Worm (Caenorhabditis elegans): ENCODE measurements around the gene F34D10.8.

F34D10.8 gene

ce11 chrIII:3723726-3724125 lies 6.8 kb upstream of the F34D10.8 start:
- TF ChIP-seq unc-62 (GFP tag; optimal IDR thresholded peaks at IDR 0.05) = no peak

ce11 chrIII:3724880-3725279 lies 5.7 kb upstream of the F34D10.8 start, which contains the start of gene C14B1.12:
C14B1.12 (minus strand) TSS chrIII:3724980.
- TF ChIP-seq unc-62 (GFP tag; optimal IDR thresholded peaks at IDR 0.05) = no peak

ce11 chrIII:3726443-3726842 lies 4.1 kb upstream of the F34D10.8 start, which contains the start of gene gldi-5:
gldi-5 (minus strand) TSS chrIII:3726500.
- TF ChIP-seq unc-62 (GFP tag; optimal IDR thresholded peaks at IDR 0.05) = no peak

- TF ChIP-seq unc-62 (GFP tag; optimal IDR thresholded peaks at IDR 0.05) = no peak
Measured at ce11 chrIII:3729520-3729919, 1.1 kb upstream of the F34D10.8 start, which contains the start of gene F34D10.9. F34D10.9 (minus strand) TSS chrIII:3729620.

ce11 chrIII:3734007-3734406 lies 3.4 kb downstream of the F34D10.8 start, which contains the start of gene F34D10.3:
F34D10.3 (plus strand) TSS chrIII:3734255.
- TF ChIP-seq unc-62 (GFP tag; optimal IDR thresholded peaks at IDR 0.05) = no peak

- no peak for TF ChIP-seq unc-62 (GFP tag; optimal IDR thresholded peaks at IDR 0.05)
Measured at ce11 chrIII:3734990-3735389, 4.4 kb downstream of the F34D10.8 start, which contains the start of gene evl-18. evl-18 (minus strand) TSS chrIII:3735039.

ce11 chrIII:3735509-3736255 lies 5.1 kb downstream of the F34D10.8 start:
- no peak for TF ChIP-seq unc-62 (GFP tag; optimal IDR thresholded peaks at IDR 0.05)

ce11 chrIII:3736302-3736701 lies 5.7 kb downstream of the F34D10.8 start, which contains the start of gene F34D10.4:
F34D10.4 (plus strand) TSS chrIII:3736602.
- no peak for TF ChIP-seq unc-62 (GFP tag; optimal IDR thresholded peaks at IDR 0.05)

- no peak for TF ChIP-seq unc-62 (GFP tag; optimal IDR thresholded peaks at IDR 0.05)
Measured at ce11 chrIII:3737742-3738141, 7.2 kb downstream of the F34D10.8 start.

ce11 chrIII:3738331-3738730 lies 7.8 kb downstream of the F34D10.8 start:
- TF ChIP-seq unc-62 (GFP tag; optimal IDR thresholded peaks at IDR 0.05) = no peak

- no peak for TF ChIP-seq unc-62 (GFP tag; optimal IDR thresholded peaks at IDR 0.05)
Measured at ce11 chrIII:3742090-3742489, 11.5 kb downstream of the F34D10.8 start.

- no peak for TF ChIP-seq unc-62 (GFP tag; optimal IDR thresholded peaks at IDR 0.05)
Measured at ce11 chrIII:3743367-3743766, 12.8 kb downstream of the F34D10.8 start.

ce11 chrIII:3745138-3745537 lies 14.6 kb downstream of the F34D10.8 start, which contains the start of gene lin-48:
lin-48 (plus strand) TSS chrIII:3745438.
- TF ChIP-seq unc-62 (GFP tag; optimal IDR thresholded peaks at IDR 0.05) = no peak

- no peak for TF ChIP-seq unc-62 (GFP tag; optimal IDR thresholded peaks at IDR 0.05)
Measured at ce11 chrIII:3759312-3759711, 28.7 kb downstream of the F34D10.8 start, which contains the start of gene arcp-1. arcp-1 (minus strand) TSS chrIII:3759412.

- no peak for TF ChIP-seq unc-62 (GFP tag; optimal IDR thresholded peaks at IDR 0.05)
Measured at ce11 chrIII:3764043-3764442, 33.5 kb downstream of the F34D10.8 start.

ce11 chrIII:3764584-3764983 lies 34.0 kb downstream of the F34D10.8 start:
- no peak for TF ChIP-seq unc-62 (GFP tag; optimal IDR thresholded peaks at IDR 0.05)

ce11 chrIII:3765460-3765859 lies 34.9 kb downstream of the F34D10.8 start, which contains the start of gene C44F1.1:
C44F1.1 (minus strand) TSS chrIII:3765560.
- TF ChIP-seq unc-62 (GFP tag; optimal IDR thresholded peaks at IDR 0.05) = no peak

All from whole organism, dauer.